Worm (Caenorhabditis elegans) whole organism, L4/young adult: ENCODE data around the gene T09A5.14.

Experiments
- W03F9.2 ChIP-seq: fragments of 150-350 bp; optimal IDR thresholded peaks from 2 replicates; lab custom pipeline; 2014; ENCODE audit warnings: missing biosample characterization, missing genetic modification characterization
- dao-5 ChIP-seq: sonication (generic microtip); optimal IDR thresholded peaks from 2 replicates; lab custom pipeline; 2016; ENCODE audit warnings: missing genotype, missing genetic modification characterization, moderate library complexity, missing compliant biosample characterization
- him-1 ChIP-seq: sonication (generic microtip); optimal IDR thresholded peaks from 2 replicates; lab custom pipeline; 2016; ENCODE audit warnings: missing genotype, missing genetic modification reagents, missing genetic modification characterization, missing compliant biosample characterization

DNA sequence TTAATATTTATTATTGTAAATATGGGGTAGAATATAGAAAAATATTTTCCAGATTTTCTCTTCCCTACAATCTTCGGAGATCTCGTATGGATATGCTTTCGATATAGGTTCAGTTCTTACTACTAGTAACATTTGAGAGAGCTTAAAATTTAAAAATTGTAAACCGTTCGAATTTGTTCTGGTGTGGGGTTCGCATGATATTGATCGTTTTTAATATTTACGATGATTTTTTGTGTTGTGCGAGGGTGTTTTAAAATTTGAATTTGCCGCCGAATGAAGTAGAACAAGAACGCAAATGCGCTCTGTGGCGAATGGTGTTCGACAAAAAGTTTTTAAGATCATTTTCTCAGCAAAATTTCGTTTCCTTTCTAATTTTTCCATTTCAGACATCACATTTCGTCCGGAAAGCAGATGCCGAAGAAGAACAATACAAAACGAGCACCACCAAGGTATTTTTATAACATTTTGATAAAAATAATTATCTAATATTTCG is 48.6 kb upstream of the T09A5.14 start, which contains the start of gene skr-17:
- TF ChIP-seq dao-5 (no peak), W03F9.2 (no peak), him-1 (tag; lab: Kevin White, UChicago) (no peak)
